Worm (Caenorhabditis elegans): ENCODE data around the gene fask-1.

The fask-1 gene

ce11 chrIV:13079119-13079518 is 21.4 kb upstream of the fask-1 start, which contains the start of gene C39E9.8 (continued):
- no peak for TF ChIP-seq aly-2 (tag; optimal IDR thresholded peaks at IDR 0.05)
- no peak for TF ChIP-seq snpc-1.2 (GFP tag; IDR thresholded peaks at IDR 0.05)
- no peak for TF ChIP-seq D1046.2 (GFP tag; IDR thresholded peaks at IDR 0.05)
- TF ChIP-seq ceh-20 (GFP tag; IDR thresholded peaks at IDR 0.05) = no peak
- TF ChIP-seq mxl-3 (GFP tag; optimal IDR thresholded peaks at IDR 0.05) = peak; percentile 60
- TF ChIP-seq hif-1 (tag; optimal IDR thresholded peaks at IDR 0.05) = no peak
- TF ChIP-seq lsy-2 (tag; optimal IDR thresholded peaks at IDR 0.05) = no peak
- TF ChIP-seq egl-43 (GFP tag; IDR thresholded peaks at IDR 0.05) = no peak
- TF ChIP-seq ceh-32 (tag; optimal IDR thresholded peaks at IDR 0.05; ENCODE audit: poor library complexity) = no peak
- TF ChIP-seq mdl-1 (tag; optimal IDR thresholded peaks at IDR 0.05) = peak in 1 of 2 experiments; percentile 28
- TF ChIP-seq cey-2 (tag; optimal IDR thresholded peaks at IDR 0.05; ENCODE audit: borderline replicate concordance, insufficient read depth) = peak; percentile 80
- no peak for TF ChIP-seq fos-1 (tag; optimal IDR thresholded peaks at IDR 0.05)
- no peak for TF ChIP-seq zfp-2 (tag; optimal IDR thresholded peaks at IDR 0.05)
- TF ChIP-seq F49E8.2 (tag; optimal IDR thresholded peaks at IDR 0.05; ENCODE audit: borderline replicate concordance) = no peak
- TF ChIP-seq lim-7 (GFP tag; IDR thresholded peaks at IDR 0.05) = no peak
- no peak for TF ChIP-seq zip-11 (GFP tag; IDR thresholded peaks at IDR 0.05)
- TF ChIP-seq ZK337.2 (GFP tag; IDR thresholded peaks at IDR 0.05) = no peak
- no peak for TF ChIP-seq aha-1 (tag)
- TF ChIP-seq gei-8 (GFP tag; optimal IDR thresholded peaks at IDR 0.05) = no peak
- TF ChIP-seq zip-2 (tag; optimal IDR thresholded peaks at IDR 0.05) = no peak

- TF ChIP-seq hlh-11 (tag; optimal IDR thresholded peaks at IDR 0.05) (peak; percentile 20), gei-8 (GFP tag; optimal IDR thresholded peaks at IDR 0.05) (no peak), jun-1 (tag; optimal IDR thresholded peaks at IDR 0.05) (no peak), dpl-1 (GFP tag; optimal IDR thresholded peaks at IDR 0.05) (no peak), nhr-28 (tag; optimal IDR thresholded peaks at IDR 0.05) (peak; percentile 92), nhr-11 (tag; optimal IDR thresholded peaks at IDR 0.05) (peak; percentile 89), mxl-2 (GFP tag; conservative IDR thresholded peaks at IDR 0.05) (no peak), ceh-82 (tag; optimal IDR thresholded peaks at IDR 0.05) (no peak), ces-1 (GFP tag; optimal IDR thresholded peaks at IDR 0.05) (no peak), Y5F2A.4 (GFP tag; optimal IDR thresholded peaks at IDR 0.05) (no peak), dmd-9 (GFP tag; IDR thresholded peaks at IDR 0.05) (no peak), lin-13 (GFP tag; optimal IDR thresholded peaks at IDR 0.05) (no peak), saeg-2 (GFP tag; IDR thresholded peaks at IDR 0.05) (no peak), spr-3 (GFP tag; optimal IDR thresholded peaks at IDR 0.05) (no peak), unc-130 (GFP tag; optimal IDR thresholded peaks at IDR 0.05) (no peak), zfp-2 (tag; optimal IDR thresholded peaks at IDR 0.05) (no peak), ceh-20 (GFP tag; IDR thresholded peaks at IDR 0.05) (no peak), ama-1 (optimal IDR thresholded peaks at IDR 0.05) (no peak), egl-27 (tag; optimal IDR thresholded peaks at IDR 0.05) (no peak), mep-1 (tag; optimal IDR thresholded peaks at IDR 0.05) (no peak), mdl-1 (tag; optimal IDR thresholded peaks at IDR 0.05) (peak in 1 of 2 experiments; percentile 5)
These were observed 20.3 kb upstream of the fask-1 start for ce11 chrIV:13080185-13080584.

DNA sequence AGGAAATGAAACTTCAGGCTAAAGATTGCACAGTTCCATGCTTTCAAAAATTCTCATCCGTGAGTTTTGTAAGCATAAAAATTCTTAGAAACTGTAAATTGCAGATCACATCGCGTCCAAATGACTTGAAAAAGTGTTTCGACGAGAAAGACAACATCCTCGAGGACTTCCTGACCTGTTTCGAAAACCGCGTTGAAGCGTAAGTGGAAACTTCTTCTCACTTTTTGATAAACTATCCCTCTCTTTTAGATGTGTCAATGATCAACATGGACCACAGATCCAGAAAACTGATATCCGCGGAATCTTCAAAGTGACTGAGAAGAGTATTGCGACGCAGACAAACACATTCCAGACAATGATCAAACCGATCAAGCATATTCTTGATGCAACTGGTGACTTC is 19.7 kb upstream of the fask-1 start:
- peak; percentile 8 for TF ChIP-seq nhr-25 (tag; optimal IDR thresholded peaks at IDR 0.05; ENCODE audit: borderline replicate concordance, insufficient read depth)
- TF ChIP-seq aha-1 (tag) = peak; percentile 9
- TF ChIP-seq unc-62 (GFP tag; optimal IDR thresholded peaks at IDR 0.05 in 1 of 2) = peak in 1 of 2 experiments; percentile 94
- no peak for TF ChIP-seq unc-62 (tag; optimal IDR thresholded peaks at IDR 0.05)
- TF ChIP-seq nhr-48 (tag; optimal IDR thresholded peaks at IDR 0.05) = no peak
- TF ChIP-seq dmd-8 (GFP tag; IDR thresholded peaks at IDR 0.05) = no peak

Data from whole organism, L4 larva.